Fruit fly (Drosophila melanogaster) whole organism, wandering third instar larva: Measurements from ENCODE around the gene Ugt303B3.

ENCODE experiments used
- CG32264 ChIP-seq: fragments of 200-800 bp; sonication (Bioruptor generic); optimal IDR thresholded peaks from 2 replicates; lab custom pipeline; 2016; ENCODE audit warnings: missing biosample characterization, missing genetic modification characterization
- CG9705 ChIP-seq: fragments of 200-800 bp; sonication (Bioruptor generic); optimal IDR thresholded peaks from 2 replicates; lab custom pipeline; 2018; ENCODE audit warnings: missing biosample characterization, mild to moderate bottlenecking, missing genetic modification characterization
- CrebA ChIP-seq: fragments of 200-800 bp; sonication (Bioruptor generic); optimal IDR thresholded peaks from 2 replicates; lab custom pipeline; 2016; ENCODE audit warnings: missing biosample characterization, mild to moderate bottlenecking, missing genetic modification characterization, borderline replicate concordance
- Dfd ChIP-seq: fragments of >200 bp; optimal IDR thresholded peaks from 2 replicates; lab custom pipeline; 2017; ENCODE audit warnings: missing biosample characterization, missing genetic modification characterization
- Dif ChIP-seq: fragments of 200-275, 200-300 bp; sonication (Bioruptor generic); optimal IDR thresholded peaks from 2 replicates; lab custom pipeline; 2018; ENCODE audit warnings: missing biosample characterization, missing genetic modification characterization; ENCODE audit not compliant: partially characterized antibody
- GATAd ChIP-seq: sonication (Bioruptor generic); optimal IDR thresholded peaks from 2 replicates; lab custom pipeline; 2016; ENCODE audit warnings: missing biosample characterization, missing genetic modification characterization
- HLH106 ChIP-seq: fragments of 200-800 bp; optimal IDR thresholded peaks from 3 replicates; lab custom pipeline; 2019; ENCODE audit warnings: missing biosample characterization, mild to moderate bottlenecking, missing genetic modification characterization, moderate library complexity
- Hnf4 ChIP-seq: fragments of 200-800 bp; sonication (Bioruptor generic); optimal IDR thresholded peaks from 2 replicates; lab custom pipeline; 2016; ENCODE audit warnings: missing biosample characterization, mild to moderate bottlenecking, missing genetic modification characterization
- Jra ChIP-seq: sonication (Bioruptor generic); optimal IDR thresholded peaks from 2 replicates; lab custom pipeline; 2016; ENCODE audit warnings: missing biosample characterization, missing genetic modification characterization
- Mio ChIP-seq: sonication (Bioruptor generic); optimal IDR thresholded peaks from 2 replicates; lab custom pipeline; 2016; ENCODE audit warnings: missing biosample characterization, missing genetic modification characterization
- N ChIP-seq: fragments of >200 bp; optimal IDR thresholded peaks from 2 replicates; lab custom pipeline; 2018; ENCODE audit warnings: missing biosample characterization, missing external identifiers, missing genetic modification characterization
- OdsH ChIP-seq: fragments of 200-800 bp; sonication (Bioruptor generic); optimal IDR thresholded peaks from 2 replicates; lab custom pipeline; 2016; ENCODE audit warnings: missing biosample characterization, mild to moderate bottlenecking, missing genetic modification characterization
- Rel ChIP-seq, 2 experiments: fragments of 200-800 bp; sonication (Bioruptor generic) in 1 of 2; optimal IDR thresholded peaks; 2 replicates in 1 of 2; 3 replicates in 1 of 2; lab custom pipeline; 2016 to 2019; ENCODE audit warnings: mild to moderate bottlenecking in 2 of 2, missing biosample characterization in 2 of 2, missing genetic modification characterization in 2 of 2, moderate library complexity in 1 of 2
- Vsx2 ChIP-seq: fragments of 200-300, 225-300 bp; sonication (Bioruptor generic); optimal IDR thresholded peaks from 2 replicates; lab custom pipeline; 2018; ENCODE audit warnings: missing biosample characterization, missing genetic modification characterization; ENCODE audit not compliant: partially characterized antibody
- br ChIP-seq: fragments of 200-800 bp; sonication (Bioruptor generic); optimal IDR thresholded peaks from 2 replicates; lab custom pipeline; 2016; ENCODE audit warnings: missing biosample characterization, missing genetic modification characterization
- brk ChIP-seq: fragments of 200-800 bp; sonication (Bioruptor generic); optimal IDR thresholded peaks from 2 replicates; lab custom pipeline; 2016; ENCODE audit warnings: missing biosample characterization, mild to moderate bottlenecking, missing genetic modification characterization
- dmrt93B ChIP-seq: fragments of 200-800 bp; sonication (Bioruptor generic); optimal IDR thresholded peaks from 2 replicates; lab custom pipeline; 2018; ENCODE audit warnings: missing biosample characterization, mild to moderate bottlenecking, missing genetic modification characterization
- ey ChIP-seq: fragments of 200-800 bp; sonication (Bioruptor generic); optimal IDR thresholded peaks from 2 replicates; lab custom pipeline; 2016; ENCODE audit warnings: missing biosample characterization, missing genetic modification characterization
- foxo ChIP-seq, 2 experiments: fragments of 200-800 bp; sonication (Bioruptor generic); optimal IDR thresholded peaks; 2 replicates in 1 of 2; 3 replicates in 1 of 2; lab custom pipeline; 2016 to 2017; ENCODE audit warnings: missing biosample characterization in 2 of 2, missing genetic modification characterization in 2 of 2
- fru ChIP-seq: fragments of 200-800 bp; sonication (Bioruptor generic); optimal IDR thresholded peaks from 3 replicates; lab custom pipeline; 2016; ENCODE audit warnings: missing biosample characterization, mild to moderate bottlenecking, missing genetic modification characterization
- h ChIP-seq: fragments of 200-800 bp; sonication (Bioruptor generic); optimal IDR thresholded peaks from 3 replicates; lab custom pipeline; 2016; ENCODE audit warnings: missing biosample characterization, mild to moderate bottlenecking, missing genetic modification characterization
- jim ChIP-seq: fragments of 175-275, 200-325 bp; sonication (Bioruptor generic); optimal IDR thresholded peaks from 2 replicates; lab custom pipeline; 2016; ENCODE audit warnings: missing biosample characterization, mild to moderate bottlenecking, missing genetic modification characterization
- lola ChIP-seq: fragments of >200 bp; optimal IDR thresholded peaks from 2 replicates; lab custom pipeline; 2017; ENCODE audit warnings: missing biosample characterization, missing genetic modification characterization
- rgr ChIP-seq: fragments of 200-800 bp; sonication (Bioruptor generic); optimal IDR thresholded peaks from 3 replicates; lab custom pipeline; 2016; ENCODE audit warnings: missing biosample characterization, mild to moderate bottlenecking, missing genetic modification characterization
- sv ChIP-seq: fragments of 200-800 bp; sonication (Bioruptor generic); optimal IDR thresholded peaks from 3 replicates; lab custom pipeline; 2016; ENCODE audit warnings: missing biosample characterization, missing genetic modification characterization
- tai ChIP-seq: sonication (Bioruptor generic); optimal IDR thresholded peaks from 2 replicates; lab custom pipeline; 2016; ENCODE audit warnings: missing biosample characterization, missing genetic modification characterization
- usp ChIP-seq: fragments of >200 bp; optimal IDR thresholded peaks from 2 replicates; lab custom pipeline; 2017; ENCODE audit warnings: missing biosample characterization, missing genetic modification characterization
- woc ChIP-seq: sonication (Bioruptor generic); optimal IDR thresholded peaks from 2 replicates; lab custom pipeline; 2016; ENCODE audit warnings: missing biosample characterization, mild to moderate bottlenecking, missing genetic modification characterization

Ugt303B3 gene

dm6 chr3R:23530886-23531285 lies 3.7 kb downstream of the Ugt303B3 start, which contains the start of gene CG10175:
CG10175 (minus strand) TSS chr3R:23530986.
- TF ChIP-seq brk (GFP tag; lab: Kevin White, UChicago) (no peak), Dif (GFP tag; lab: Kevin White, UChicago) (no peak), woc (GFP tag; lab: Kevin White, UChicago) (no peak), Vsx2 (GFP tag; lab: Kevin White, UChicago) (no peak), N (GFP tag; lab: Kevin White, UChicago) (no peak), CG9705 (GFP tag; lab: Kevin White, UChicago) (no peak)

dm6 chr3R:23527396-23527795 lies 7.2 kb downstream of the Ugt303B3 start:
- TF ChIP-seq Rel (GFP tag; optimal IDR thresholded peaks at IDR 0.05; lab: Kevin White, UChicago) = no peak
- no peak for TF ChIP-seq Rel (tag; optimal IDR thresholded peaks at IDR 0.05; lab: Kevin White, UChicago)
- TF ChIP-seq rgr (GFP tag; lab: Kevin White, UChicago) = no peak
- no peak for TF ChIP-seq dmrt93B (GFP tag; lab: Kevin White, UChicago)
- no peak for TF ChIP-seq tai (GFP tag; lab: Kevin White, UChicago)
- no peak for TF ChIP-seq N (GFP tag; lab: Kevin White, UChicago)
- no peak for TF ChIP-seq lola
- no peak for TF ChIP-seq Dfd (GFP tag; lab: Kevin White, UChicago)
- TF ChIP-seq GATAd (GFP tag; lab: Kevin White, UChicago) = no peak
- TF ChIP-seq OdsH (GFP tag; lab: Kevin White, UChicago) = no peak
- TF ChIP-seq h = no peak
- TF ChIP-seq brk (GFP tag; lab: Kevin White, UChicago) = no peak
- TF ChIP-seq br = no peak
- TF ChIP-seq Hnf4 = no peak
- no peak for TF ChIP-seq usp (GFP tag; lab: Kevin White, UChicago)

dm6 chr3R:23526069-23526468 lies 8.5 kb downstream of the Ugt303B3 start:
- TF ChIP-seq GATAd (GFP tag; lab: Kevin White, UChicago) = no peak

dm6 chr3R:23522296-23522695 lies 12.3 kb downstream of the Ugt303B3 start:
- no peak for TF ChIP-seq tai (GFP tag; lab: Kevin White, UChicago)
- no peak for TF ChIP-seq Vsx2 (GFP tag; lab: Kevin White, UChicago)

dm6 chr3R:23521483-23521882 lies 13.1 kb downstream of the Ugt303B3 start, which contains the start of gene CG10177:
CG10177 (minus strand) TSS chr3R:23521583.
- TF ChIP-seq Hnf4 = no peak
- TF ChIP-seq Vsx2 (GFP tag; lab: Kevin White, UChicago) = no peak
- no peak for TF ChIP-seq jim
- no peak for TF ChIP-seq br
- TF ChIP-seq woc (GFP tag; lab: Kevin White, UChicago) = no peak
- TF ChIP-seq Jra (GFP tag; lab: Kevin White, UChicago) = no peak
- TF ChIP-seq CrebA (GFP tag; lab: Kevin White, UChicago) = no peak
- no peak for TF ChIP-seq ey
- TF ChIP-seq foxo (GFP tag; optimal IDR thresholded peaks at IDR 0.05; lab: Kevin White, UChicago) = no peak
- no peak for TF ChIP-seq Mio (GFP tag; lab: Kevin White, UChicago)
- no peak for TF ChIP-seq OdsH (GFP tag; lab: Kevin White, UChicago)
- no peak for TF ChIP-seq sv
- TF ChIP-seq tai (GFP tag; lab: Kevin White, UChicago) = no peak
- TF ChIP-seq lola = no peak

dm6 chr3R:23519395-23520101 lies 15.0 kb downstream of the Ugt303B3 start, which contains the start of gene Irk2:
Irk2 (minus strand) TSS chr3R:23519445.
- TF ChIP-seq woc (GFP tag; lab: Kevin White, UChicago) (no peak), Rel (GFP tag; optimal IDR thresholded peaks at IDR 0.05; lab: Kevin White, UChicago) (no peak), Rel (tag; optimal IDR thresholded peaks at IDR 0.05; lab: Kevin White, UChicago) (no peak), GATAd (GFP tag; lab: Kevin White, UChicago) (no peak), sv (no peak), Dif (GFP tag; lab: Kevin White, UChicago) (no peak), tai (GFP tag; lab: Kevin White, UChicago) (no peak), fru (GFP tag; lab: Kevin White, UChicago) (no peak), HLH106 (tag; lab: Kevin White, UChicago) (no peak), CG32264 (no peak), Mio (GFP tag; lab: Kevin White, UChicago) (no peak)
